Worm (Caenorhabditis elegans) whole organism, mixed stage, embryonic: ENCODE measurements around the gene C16C8.26.

Source experiments
- ces-1 ChIP-seq: fragments of 150-350 bp; optimal IDR thresholded peaks from 2 replicates; lab custom pipeline; 2014; ENCODE audit warnings: missing biosample characterization, missing genetic modification reagents, missing genetic modification characterization
- elt-1 ChIP-seq: sonication (generic microtip); optimal IDR thresholded peaks from 2 replicates; lab custom pipeline; 2017; ENCODE audit warnings: missing genetic modification characterization, mild to moderate bottlenecking, missing compliant biosample characterization, antibody characterized with exemption, moderate library complexity, borderline replicate concordance; ENCODE audit not compliant: insufficient read depth
- elt-3 ChIP-seq: fragments of 150-350 bp; optimal IDR thresholded peaks from 2 replicates; lab custom pipeline; 2014; ENCODE audit warnings: missing biosample characterization, missing genetic modification characterization
- mab-5 ChIP-seq: fragments of 150-350 bp; optimal IDR thresholded peaks from 2 replicates; lab custom pipeline; 2014; ENCODE audit warnings: missing biosample characterization, missing genetic modification characterization
- mep-1 ChIP-seq: fragments of 150-350 bp; optimal IDR thresholded peaks from 2 replicates; lab custom pipeline; 2017; ENCODE audit warnings: missing biosample characterization, missing genetic modification reagents, missing genetic modification characterization, inconsistent platforms
- nhr-237 ChIP-seq: fragments of 150-350 bp; optimal IDR thresholded peaks from 2 replicates; lab custom pipeline; 2014; ENCODE audit warnings: missing biosample characterization, missing genetic modification characterization
- pha-4 ChIP-seq: fragments of 150-350 bp; optimal IDR thresholded peaks from 2 replicates; lab custom pipeline; 2018; ENCODE audit warnings: missing biosample characterization, missing genetic modification reagents, missing genetic modification characterization
- sptf-1 ChIP-seq: sonication (generic microtip); optimal IDR thresholded peaks from 2 replicates; lab custom pipeline; 2017; ENCODE audit warnings: mild to moderate bottlenecking, missing genetic modification characterization, moderate library complexity, missing compliant biosample characterization
- unc-39 ChIP-seq: fragments of 150-350 bp; optimal IDR thresholded peaks from 2 replicates; lab custom pipeline; 2014; ENCODE audit warnings: missing biosample characterization, missing genetic modification characterization
- ztf-11 ChIP-seq: fragments of 150-350 bp; optimal IDR thresholded peaks from 2 replicates; lab custom pipeline; 2014; ENCODE audit warnings: missing biosample characterization, missing genetic modification characterization

DNA sequence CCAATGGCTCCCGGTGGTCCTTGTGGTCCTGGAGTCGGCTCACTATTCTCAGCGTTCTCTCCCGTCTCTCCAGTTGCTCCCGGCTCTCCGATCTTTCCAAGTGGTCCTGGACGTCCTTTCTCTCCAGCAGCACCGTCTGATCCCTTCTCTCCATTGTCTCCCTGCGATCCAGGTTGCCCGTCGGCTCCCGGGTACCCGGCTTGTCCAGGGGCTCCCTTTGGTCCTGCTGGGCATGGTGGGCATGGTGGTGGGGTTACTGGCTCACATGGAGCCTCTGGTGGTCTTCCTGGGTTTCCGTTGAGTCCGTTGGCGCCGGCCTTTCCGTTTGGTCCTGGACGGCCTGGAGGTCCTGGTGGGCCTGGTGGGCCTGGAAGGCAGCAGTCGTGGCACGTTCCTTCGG lies 42.3 kb upstream of the C16C8.26 start:
- TF ChIP-seq nhr-237 (tag; lab: Kevin White, UChicago) (no peak), elt-1 (tag; lab: Kevin White, UChicago) (no peak), pha-4 (no peak), ztf-11 (tag; lab: Kevin White, UChicago) (no peak), unc-39 (tag; lab: Kevin White, UChicago) (no peak), ces-1 (GFP tag; lab: Kevin White, UChicago) (no peak), mab-5 (tag; lab: Kevin White, UChicago) (no peak), mep-1 (tag; lab: Kevin White, UChicago) (no peak), sptf-1 (tag; lab: Kevin White, UChicago) (no peak), elt-3 (no peak)
